Fruit fly (Drosophila melanogaster) whole organism, pupa: Measurements from ENCODE around the gene CG2217.

Experiments
- CG15710 ChIP-seq: fragments of 200-800 bp; sonication (Bioruptor generic); optimal IDR thresholded peaks from 2 replicates; lab custom pipeline; 2018; ENCODE audit warnings: missing biosample characterization, mild to moderate bottlenecking, missing genetic modification characterization, moderate library complexity
- CG32121 ChIP-seq: fragments of 200-800 bp; sonication (Bioruptor generic); IDR thresholded peaks from 2 replicates; pipeline ENCODE4 v1.3.6; 2022; ENCODE audit warnings: missing biosample characterization, missing genetic modification characterization
- CG34367 ChIP-seq: fragments of 200-800 bp; sonication (Bioruptor generic); optimal IDR thresholded peaks from 2 replicates; lab custom pipeline; 2018; ENCODE audit warnings: missing biosample characterization, mild to moderate bottlenecking, missing genetic modification characterization
- CG8301 ChIP-seq: fragments of 200-800 bp; sonication (Bioruptor generic); optimal IDR thresholded peaks from 2 replicates; lab custom pipeline; 2018; ENCODE audit warnings: missing biosample characterization, mild to moderate bottlenecking, missing genetic modification characterization
- D1 ChIP-seq: fragments of 200-800 bp; sonication (Bioruptor generic); optimal IDR thresholded peaks from 2 replicates; lab custom pipeline; 2018; ENCODE audit warnings: missing biosample characterization, mild to moderate bottlenecking, missing genetic modification characterization, moderate library complexity
- EcR ChIP-seq: fragments of 200-800 bp; sonication (Bioruptor generic); optimal IDR thresholded peaks from 3 replicates; lab custom pipeline; 2019; ENCODE audit warnings: missing biosample characterization, missing genetic modification characterization, mild to moderate bottlenecking, moderate library complexity, missing genetic modification reagents
- Ets98B ChIP-seq: fragments of 200-800 bp; sonication (Bioruptor generic); IDR thresholded peaks from 2 replicates; pipeline ENCODE4 v1.3.6; 2022; ENCODE audit warnings: missing biosample characterization, missing genetic modification characterization
- Pif1B ChIP-seq: fragments of 200-800 bp; sonication (Bioruptor generic); optimal IDR thresholded peaks from 3 replicates; lab custom pipeline; 2016; ENCODE audit warnings: missing biosample characterization, missing genetic modification characterization
- Snoo ChIP-seq: fragments of 200-800 bp; sonication (Bioruptor generic); optimal IDR thresholded peaks from 3 replicates; lab custom pipeline; 2017; ENCODE audit warnings: missing biosample characterization, mild to moderate bottlenecking, missing genetic modification characterization, inconsistent platforms
- fd96Ca ChIP-seq: fragments of 200-800 bp; sonication (Bioruptor generic); IDR thresholded peaks from 3 replicates; pipeline ENCODE4 v1.3.6; 2022; ENCODE audit warnings: missing biosample characterization, missing genetic modification characterization
- gl ChIP-seq: fragments of 200-800 bp; sonication (Bioruptor generic); optimal IDR thresholded peaks from 2 replicates; lab custom pipeline; 2018; ENCODE audit warnings: missing biosample characterization, mild to moderate bottlenecking, missing genetic modification characterization

DNA sequence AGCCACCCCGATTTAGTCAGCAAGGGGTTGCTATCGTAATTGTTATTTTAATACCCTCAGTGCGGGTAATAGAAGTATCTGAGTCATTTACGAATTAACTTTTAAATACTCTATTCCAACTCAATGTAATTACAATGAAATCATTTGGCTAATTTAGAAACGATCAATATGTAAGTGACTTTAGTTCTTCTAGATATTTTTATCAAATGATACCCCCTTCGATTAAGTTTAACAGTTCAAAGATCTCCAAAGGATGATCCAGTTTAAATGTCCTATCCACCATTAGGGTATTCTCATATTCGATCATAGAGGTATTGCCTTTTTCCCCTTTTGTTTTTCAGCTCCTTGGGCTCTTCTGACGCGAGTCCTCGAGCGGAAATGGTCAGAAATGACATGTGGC lies 28.9 kb downstream of the CG2217 start:
- TF ChIP-seq D1 (tag; lab: Kevin White, UChicago) = no peak
- no peak for TF ChIP-seq EcR
- no peak for TF ChIP-seq CG32121 (GFP tag; lab: Robert Waterston, UW)
- TF ChIP-seq fd96Ca (GFP tag; lab: Robert Waterston, UW) = no peak
- TF ChIP-seq Pif1B (GFP tag; lab: Kevin White, UChicago) = no peak
- TF ChIP-seq CG15710 (tag; lab: Kevin White, UChicago) = no peak
- TF ChIP-seq Snoo (tag; lab: Kevin White, UChicago) = no peak
- TF ChIP-seq CG8301 (tag; lab: Kevin White, UChicago) = no peak
- no peak for TF ChIP-seq Ets98B (GFP tag; lab: Robert Waterston, UW)
- no peak for TF ChIP-seq gl
- TF ChIP-seq CG34367 (tag; lab: Kevin White, UChicago) = no peak
